Worm (Caenorhabditis elegans) whole organism, young adult: ENCODE data around the gene Y15E3A.5.

Source experiments
- B0336.3 ChIP-seq: fragments of 200-800 bp; sonication (Bioruptor generic); IDR thresholded peaks from 2 replicates; pipeline ENCODE4 v1.3.6; 2022; ENCODE audit warnings: missing genetic modification characterization, missing compliant biosample characterization
- F33H1.4 ChIP-seq: fragments of 200-800 bp; sonication (Bioruptor generic); IDR thresholded peaks from 2 replicates; pipeline ENCODE4 v1.3.6; 2022; ENCODE audit warnings: missing genetic modification reagents, missing genetic modification characterization, missing compliant biosample characterization
- F37B4.10 ChIP-seq: fragments of 200-800 bp; sonication (Bioruptor generic); IDR thresholded peaks from 2 replicates; pipeline ENCODE4 v1.3.6; 2022; ENCODE audit warnings: missing genetic modification characterization, missing compliant biosample characterization
- F49E8.2 ChIP-seq: sonication (generic microtip); optimal IDR thresholded peaks from 3 replicates; lab custom pipeline; 2017; ENCODE audit warnings: missing genetic modification characterization, mild to moderate bottlenecking, missing compliant biosample characterization, antibody characterized with exemption, moderate library complexity; ENCODE audit not compliant: insufficient read depth
- K12H6.12 ChIP-seq: fragments of 200-800 bp; sonication (Bioruptor generic); optimal IDR thresholded peaks from 2 replicates; lab custom pipeline; 2018; ENCODE audit warnings: mild to moderate bottlenecking, missing genetic modification characterization, missing compliant biosample characterization
- T26A5.8 ChIP-seq: sonication (generic microtip); optimal IDR thresholded peaks from 2 replicates; lab custom pipeline; 2016; ENCODE audit warnings: missing genetic modification characterization, missing compliant biosample characterization
- Y53F4B.3 ChIP-seq: fragments of 200-800 bp; sonication (Bioruptor generic); IDR thresholded peaks from 2 replicates; pipeline ENCODE4 v1.3.6; 2022; ENCODE audit warnings: missing genetic modification reagents, missing genetic modification characterization, missing compliant biosample characterization
- Y67H2A.10 ChIP-seq: fragments of 200-800 bp; sonication (Bioruptor generic); conservative IDR thresholded peaks from 2 replicates; pipeline ENCODE4 v1.3.6; 2022; ENCODE audit warnings: missing genetic modification reagents, missing genetic modification characterization, missing compliant biosample characterization
- ZK185.1 ChIP-seq: sonication (generic microtip); optimal IDR thresholded peaks from 2 replicates; lab custom pipeline; 2016; ENCODE audit warnings: mild to moderate bottlenecking, missing genetic modification characterization, missing compliant biosample characterization; ENCODE audit not compliant: poor library complexity, severe bottlenecking
- ama-1 ChIP-seq, 3 experiments: fragments of 150-350 bp in 1 of 3; sonication (generic microtip) in 2 of 3; optimal IDR thresholded peaks; 2 replicates each; lab custom pipeline; 2014 to 2018; ENCODE audit warnings: missing biosample characterization in 2 of 3, missing genetic modification characterization in 2 of 3, missing genetic modification reagents in 2 of 3
- aptf-3 ChIP-seq: fragments of 200-800 bp; sonication (Bioruptor generic); IDR thresholded peaks from 2 replicates; pipeline ENCODE4 v1.3.6; 2022; ENCODE audit warnings: missing genetic modification characterization, missing compliant biosample characterization
- atf-7 ChIP-seq: sonication (generic microtip); optimal IDR thresholded peaks from 2 replicates; lab custom pipeline; 2017; ENCODE audit warnings: mild to moderate bottlenecking, missing genetic modification characterization, missing compliant biosample characterization
- athp-1 ChIP-seq: sonication (generic microtip); optimal IDR thresholded peaks from 2 replicates; lab custom pipeline; 2017; ENCODE audit warnings: mild to moderate bottlenecking, missing genetic modification characterization, missing compliant biosample characterization
- cebp-2 ChIP-seq: fragments of 200-800 bp; sonication (Bioruptor generic); IDR thresholded peaks from 2 replicates; pipeline ENCODE4 v1.3.6; 2022; ENCODE audit warnings: missing genetic modification characterization, missing compliant biosample characterization
- ceh-100 ChIP-seq: fragments of 200-800 bp; sonication (Bioruptor generic); IDR thresholded peaks from 2 replicates; pipeline ENCODE4 v1.3.6; 2022; ENCODE audit warnings: missing genetic modification reagents, missing genetic modification characterization, missing compliant biosample characterization
- ceh-40 ChIP-seq: fragments of 200-800 bp; sonication (Bioruptor generic); IDR thresholded peaks from 2 replicates; pipeline ENCODE4 v1.3.6; 2022; ENCODE audit warnings: missing genetic modification characterization, missing compliant biosample characterization
- ceh-58 ChIP-seq: fragments of 200-800 bp; sonication (Bioruptor generic); IDR thresholded peaks from 2 replicates; pipeline ENCODE4 v1.3.6; 2022; ENCODE audit warnings: missing genetic modification characterization, missing compliant biosample characterization
- ceh-79 ChIP-seq: sonication (generic microtip); optimal IDR thresholded peaks from 2 replicates; lab custom pipeline; 2017; ENCODE audit warnings: mild to moderate bottlenecking, missing genetic modification characterization, missing compliant biosample characterization
- ceh-91 ChIP-seq: fragments of 200-800 bp; sonication (Bioruptor generic); IDR thresholded peaks from 2 replicates; pipeline ENCODE4 v1.3.6; 2022; ENCODE audit warnings: missing genetic modification reagents, missing genetic modification characterization, missing compliant biosample characterization
- dox-1 ChIP-seq: fragments of 200-800 bp; sonication (Bioruptor generic); IDR thresholded peaks from 2 replicates; pipeline ENCODE4 v1.3.6; 2022; ENCODE audit warnings: missing genetic modification reagents, missing genetic modification characterization, missing compliant biosample characterization
- dpff-1 ChIP-seq: sonication (generic microtip); optimal IDR thresholded peaks from 2 replicates; lab custom pipeline; 2017; ENCODE audit warnings: mild to moderate bottlenecking, missing genetic modification characterization, missing compliant biosample characterization
- ets-4 ChIP-seq: fragments of 200-800 bp; sonication (Bioruptor generic); optimal IDR thresholded peaks from 2 replicates; lab custom pipeline; 2018; ENCODE audit warnings: mild to moderate bottlenecking, missing genetic modification characterization, missing compliant biosample characterization
- hmg-1.2 ChIP-seq: fragments of 200-800 bp; sonication (Bioruptor generic); IDR thresholded peaks from 2 replicates; pipeline ENCODE4 v1.3.6; 2022; ENCODE audit warnings: missing genetic modification reagents, missing genetic modification characterization, missing compliant biosample characterization
- lin-26 ChIP-seq: fragments of 200-800 bp; sonication (Bioruptor generic); IDR thresholded peaks from 2 replicates; pipeline ENCODE4 v1.3.6; 2022; ENCODE audit warnings: missing genetic modification reagents, missing genetic modification characterization, missing compliant biosample characterization
- lin-35 ChIP-seq, 3 experiments: fragments of 150-350 bp in 2 of 3; sonication (generic microtip) in 1 of 3; optimal IDR thresholded peaks; 2 replicates each; lab custom pipeline; 2014 to 2018; ENCODE audit warnings: missing biosample characterization in 3 of 3, missing genetic modification characterization in 3 of 3, missing genetic modification reagents in 3 of 3
- madf-10 ChIP-seq: sonication (generic microtip); optimal IDR thresholded peaks from 2 replicates; lab custom pipeline; 2016; ENCODE audit warnings: mild to moderate bottlenecking, missing genetic modification characterization, missing compliant biosample characterization
- madf-8 ChIP-seq: fragments of 200-800 bp; sonication (Bioruptor generic); conservative IDR thresholded peaks from 2 replicates; pipeline ENCODE4 v1.3.6; 2022; ENCODE audit warnings: missing genetic modification reagents, missing genetic modification characterization, missing compliant biosample characterization
- mel-28 ChIP-seq: sonication (generic microtip); optimal IDR thresholded peaks from 2 replicates; lab custom pipeline; 2016; ENCODE audit warnings: borderline replicate concordance, mild to moderate bottlenecking, missing genetic modification characterization, missing compliant biosample characterization
- nhr-120 ChIP-seq: fragments of 200-800 bp; sonication (Bioruptor generic); IDR thresholded peaks from 2 replicates; pipeline ENCODE4 v1.3.6; 2022; ENCODE audit warnings: missing genetic modification characterization, missing compliant biosample characterization
- nhr-27 ChIP-seq: fragments of 200-800 bp; sonication (Bioruptor generic); optimal IDR thresholded peaks from 2 replicates; lab custom pipeline; 2018; ENCODE audit warnings: mild to moderate bottlenecking, missing genetic modification characterization, moderate library complexity, missing compliant biosample characterization
- nhr-80 ChIP-seq: sonication (generic microtip); optimal IDR thresholded peaks from 2 replicates; lab custom pipeline; 2016; ENCODE audit warnings: missing genetic modification characterization, missing compliant biosample characterization
- nhr-90 ChIP-seq: sonication (generic microtip); optimal IDR thresholded peaks from 2 replicates; lab custom pipeline; 2016; ENCODE audit warnings: missing genotype, mild to moderate bottlenecking, missing genetic modification characterization, missing compliant biosample characterization
- rcor-1 ChIP-seq: fragments of 200-800 bp; sonication (Bioruptor generic); IDR thresholded peaks from 2 replicates; pipeline ENCODE4 v1.3.6; 2022; ENCODE audit warnings: missing genetic modification reagents, missing genetic modification characterization, missing compliant biosample characterization
- rec-8 ChIP-seq, 2 experiments: sonication (generic microtip); optimal IDR thresholded peaks; 2 replicates each; lab custom pipeline; 2016; ENCODE audit warnings: mild to moderate bottlenecking in 2 of 2, missing genetic modification characterization in 2 of 2, missing genetic modification reagents in 2 of 2, missing genotype in 2 of 2, missing biosample characterization in 1 of 2, missing compliant biosample characterization in 1 of 2, moderate library complexity in 1 of 2
- repo-1 ChIP-seq: sonication (generic microtip); optimal IDR thresholded peaks from 2 replicates; lab custom pipeline; 2017; ENCODE audit warnings: mild to moderate bottlenecking, missing genetic modification characterization, missing compliant biosample characterization
- rpc-1 ChIP-seq, 2 experiments: fragments of 150-350 bp in 1 of 2; sonication (generic microtip) in 1 of 2; optimal IDR thresholded peaks; 2 replicates each; lab custom pipeline; 2014 to 2018; ENCODE audit warnings: missing biosample characterization in 1 of 2, missing genetic modification characterization in 1 of 2, missing genetic modification reagents in 1 of 2, missing genotype in 1 of 2
- sdz-38 ChIP-seq: sonication (generic microtip); optimal IDR thresholded peaks from 2 replicates; lab custom pipeline; 2016; ENCODE audit warnings: missing genotype, missing genetic modification characterization, missing compliant biosample characterization
- somi-1 ChIP-seq: fragments of 200-800 bp; sonication (Bioruptor generic); optimal IDR thresholded peaks from 2 replicates; lab custom pipeline; 2018; ENCODE audit warnings: mild to moderate bottlenecking, missing genetic modification characterization, missing compliant biosample characterization
- tbp1 ChIP-seq: fragments of 200-800 bp; sonication (Bioruptor generic); optimal IDR thresholded peaks from 2 replicates; lab custom pipeline; 2018; ENCODE audit warnings: mild to moderate bottlenecking, missing genetic modification characterization, missing compliant biosample characterization
- tbx-9 ChIP-seq: sonication (generic microtip); optimal IDR thresholded peaks from 2 replicates; lab custom pipeline; 2016; ENCODE audit warnings: borderline replicate concordance, missing genetic modification characterization, inconsistent platforms, missing compliant biosample characterization
- zfh-2 ChIP-seq: fragments of 200-800 bp; sonication (Bioruptor generic); conservative IDR thresholded peaks from 2 replicates; pipeline ENCODE4 v1.3.6; 2022; ENCODE audit warnings: missing genetic modification reagents, missing genetic modification characterization, missing compliant biosample characterization

Gene Y15E3A.5

DNA sequence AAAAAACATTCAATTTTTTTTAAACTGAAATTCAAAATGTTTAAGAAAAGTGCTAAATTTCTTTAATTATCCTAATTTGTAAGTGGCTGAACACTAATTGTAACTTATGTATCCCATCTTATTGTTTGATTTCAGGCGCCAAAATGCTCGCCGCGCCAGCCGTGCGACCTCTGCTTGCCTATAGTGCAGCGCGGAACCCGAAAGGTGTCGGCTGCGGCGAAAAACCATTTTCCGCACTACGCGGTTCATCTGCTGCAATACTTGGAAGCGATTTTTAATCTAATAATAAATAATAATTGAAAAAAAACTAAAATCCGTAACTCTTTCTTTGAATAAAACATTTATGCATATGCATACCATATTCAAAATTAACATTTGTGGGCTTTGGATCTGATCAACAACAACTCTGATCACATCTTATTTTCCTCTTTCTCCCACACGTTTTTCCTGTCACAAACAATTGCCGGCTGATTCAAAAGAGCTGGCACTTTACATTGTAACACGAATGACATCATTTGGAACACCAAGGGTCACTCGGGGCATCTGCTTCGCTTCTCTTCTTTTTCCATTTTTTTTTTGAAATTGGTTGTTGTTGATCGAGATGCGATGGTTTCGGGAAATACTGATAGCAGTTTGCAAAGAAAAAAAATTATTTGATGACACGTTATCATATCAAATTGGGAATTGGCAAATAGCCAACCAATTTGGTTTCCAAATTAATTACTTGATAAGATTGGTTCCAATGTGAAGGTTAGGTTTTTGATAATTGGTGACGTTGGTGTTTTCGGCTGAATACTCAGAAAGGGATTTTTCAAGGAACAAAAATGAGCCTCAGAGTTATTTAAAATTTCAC lies 5.2 kb downstream of the Y15E3A.5 start (continued):
- no peak for TF ChIP-seq ceh-58 (GFP tag; lab: Robert Waterston, UW)
- no peak for TF ChIP-seq F49E8.2
- no peak for TF ChIP-seq lin-26 (GFP tag; lab: Robert Waterston, UW)
- peak; percentile 51 for TF ChIP-seq nhr-80 (tag; lab: Kevin White, UChicago)
- no peak for TF ChIP-seq nhr-120 (GFP tag; lab: Robert Waterston, UW)
- TF ChIP-seq cebp-2 (GFP tag; lab: Robert Waterston, UW), result no peak
- TF ChIP-seq rcor-1, result no peak
- no peak for TF ChIP-seq aptf-3
- peak; percentile 72 for TF ChIP-seq somi-1 (GFP tag; lab: Kevin White, UChicago)
- TF ChIP-seq madf-10, result no peak
- TF ChIP-seq F37B4.10, result no peak
- TF ChIP-seq B0336.3 (GFP tag; lab: Robert Waterston, UW), result no peak
- TF ChIP-seq athp-1 (tag; lab: Kevin White, UChicago), result no peak
- no peak for TF ChIP-seq lin-35 (GFP tag; optimal IDR thresholded peaks at IDR 0.05; lab: Kevin White, UChicago)
- no peak for TF ChIP-seq repo-1
- no peak for TF ChIP-seq rec-8 (tag; optimal IDR thresholded peaks at IDR 0.05; lab: Kevin White, UChicago)
- peak; percentile 31 for TF ChIP-seq K12H6.12 (tag; lab: Kevin White, UChicago)
- TF ChIP-seq Y67H2A.10 (GFP tag; lab: Robert Waterston, UW), result no peak
- no peak for TF ChIP-seq Y53F4B.3
- TF ChIP-seq ceh-100, result no peak
- TF ChIP-seq ceh-79 (tag; lab: Kevin White, UChicago), result no peak
- TF ChIP-seq madf-8 (GFP tag; lab: Robert Waterston, UW), result no peak
- TF ChIP-seq zfh-2 (GFP tag; lab: Robert Waterston, UW), result peak; percentile 53
- TF ChIP-seq dpff-1, result no peak
- no peak for TF ChIP-seq ZK185.1
- no peak for TF ChIP-seq ama-1 (optimal IDR thresholded peaks at IDR 0.05; lab: Kevin White, UChicago)
- TF ChIP-seq ama-1 (GFP tag; optimal IDR thresholded peaks at IDR 0.05; lab: Kevin White, UChicago), result no peak
- peak; percentile 59 for TF ChIP-seq atf-7
- no peak for TF ChIP-seq ceh-40 (GFP tag; lab: Robert Waterston, UW)
- no peak for TF ChIP-seq mel-28 (tag; lab: Kevin White, UChicago)
- no peak for TF ChIP-seq tbx-9
- TF ChIP-seq hmg-1.2, result peak; percentile 89
- TF ChIP-seq ceh-91 (GFP tag; lab: Robert Waterston, UW), result no peak

DNA sequence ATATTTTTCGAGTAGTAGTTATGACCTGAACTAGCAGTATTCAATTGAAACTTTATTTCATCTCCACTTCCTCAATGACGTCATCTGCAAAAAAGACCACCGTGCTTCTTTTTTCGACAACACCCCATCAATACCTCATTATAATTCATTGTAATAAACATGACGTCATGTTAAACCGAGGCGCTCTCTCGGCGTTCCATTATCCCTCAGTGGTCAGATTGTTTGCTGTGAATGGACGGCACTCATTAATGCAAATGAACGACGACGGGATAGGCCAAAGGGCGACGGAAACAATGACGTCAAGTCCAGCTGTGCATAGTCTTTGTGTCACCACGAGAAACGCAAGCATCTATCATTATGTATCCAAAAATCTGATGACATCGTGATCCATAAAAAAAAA lies 7.3 kb downstream of the Y15E3A.5 start:
- TF ChIP-seq ets-4 (GFP tag; lab: Kevin White, UChicago), result no peak
- TF ChIP-seq atf-7, result peak; percentile 79

DNA sequence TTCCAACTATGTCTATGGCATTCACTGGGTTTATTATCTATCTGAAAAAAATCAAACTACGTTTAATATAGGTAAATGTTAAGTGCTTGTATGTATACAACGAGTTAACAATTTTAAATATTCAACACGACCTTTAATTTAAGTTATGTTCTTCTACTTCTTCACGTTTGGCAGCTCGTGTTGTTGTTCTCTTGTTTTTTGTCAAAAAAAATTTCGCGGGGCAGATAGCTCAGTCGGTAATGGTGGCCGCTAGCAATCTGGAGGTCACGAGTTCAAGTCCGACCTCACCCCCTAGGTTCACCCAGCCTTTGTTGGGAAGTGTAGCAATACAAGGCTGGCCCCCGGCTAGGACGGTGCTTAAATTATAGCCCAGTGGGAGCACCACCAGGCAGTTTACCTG lies 12.5 kb downstream of the Y15E3A.5 start:
- TF ChIP-seq ets-4 (GFP tag; lab: Kevin White, UChicago), result no peak
- TF ChIP-seq nhr-90, result no peak
- TF ChIP-seq sdz-38 (tag; lab: Kevin White, UChicago), result no peak
- TF ChIP-seq B0336.3 (GFP tag; lab: Robert Waterston, UW), result no peak
- 0 out of 2 replicates have a peak, but pooled peaks have one; percentile 35 for TF ChIP-seq zfh-2 (GFP tag; lab: Robert Waterston, UW)
- TF ChIP-seq F37B4.10, result no peak
- TF ChIP-seq Y53F4B.3, result no peak
- TF ChIP-seq T26A5.8 (tag; lab: Kevin White, UChicago), result no peak
- no peak for TF ChIP-seq nhr-27 (tag; lab: Kevin White, UChicago)
- peak; percentile 22 for TF ChIP-seq rpc-1 (optimal IDR thresholded peaks at IDR 0.05; lab: Kevin White, UChicago)
- TF ChIP-seq rpc-1 (tag; optimal IDR thresholded peaks at IDR 0.05; lab: Kevin White, UChicago), result peak; percentile 61
- TF ChIP-seq dox-1 (GFP tag; lab: Robert Waterston, UW), result no peak
- TF ChIP-seq F33H1.4 (GFP tag; lab: Robert Waterston, UW), result no peak
- TF ChIP-seq tbp1 (GFP tag; lab: Kevin White, UChicago), result peak; percentile 20
- no peak for TF ChIP-seq dpff-1
